Fruit fly (Drosophila melanogaster) whole organism, adult: ENCODE results near the gene VhaAC39-1.

Experiments
- CG11617 ChIP-seq: fragments of 200-800 bp; sonication (Bioruptor generic); optimal IDR thresholded peaks from 2 replicates; lab custom pipeline; 2017; ENCODE audit warnings: mild to moderate bottlenecking, missing biosample characterization, missing genetic modification reagents, missing genetic modification characterization
- CG12768 ChIP-seq: fragments of 200-800 bp; sonication (Bioruptor generic); optimal IDR thresholded peaks from 2 replicates; lab custom pipeline; 2017; ENCODE audit warnings: missing biosample characterization, missing genetic modification characterization, mild to moderate bottlenecking, moderate library complexity, missing genetic modification reagents
- CG14711 ChIP-seq: fragments of 200-800 bp; sonication (Bioruptor generic); optimal IDR thresholded peaks from 2 replicates; lab custom pipeline; 2018; ENCODE audit warnings: missing biosample characterization, mild to moderate bottlenecking, missing genetic modification characterization, moderate library complexity
- CG1620 ChIP-seq: fragments of 200-800 bp; sonication (Bioruptor generic); optimal IDR thresholded peaks from 2 replicates; lab custom pipeline; 2016; ENCODE audit warnings: missing biosample characterization, missing genetic modification characterization
- CG33017 ChIP-seq: fragments of 200-800 bp; sonication (Bioruptor generic); optimal IDR thresholded peaks from 2 replicates; lab custom pipeline; 2018; ENCODE audit warnings: missing biosample characterization, mild to moderate bottlenecking, missing genetic modification characterization, moderate library complexity
- CG5204 ChIP-seq: fragments of 200-800 bp; sonication (Bioruptor generic); optimal IDR thresholded peaks from 2 replicates; lab custom pipeline; 2016; ENCODE audit warnings: missing biosample characterization, missing genetic modification characterization
- CG7045 ChIP-seq: fragments of 200-800 bp; sonication (Bioruptor generic); optimal IDR thresholded peaks from 2 replicates; lab custom pipeline; 2017; ENCODE audit warnings: missing biosample characterization, mild to moderate bottlenecking, missing genetic modification characterization
- CG7101 ChIP-seq: fragments of 200-800 bp; sonication (Bioruptor generic); optimal IDR thresholded peaks from 2 replicates; lab custom pipeline; 2018; ENCODE audit warnings: missing biosample characterization, mild to moderate bottlenecking, missing genetic modification characterization, moderate library complexity
- Clk ChIP-seq: fragments of 200-800 bp; sonication (Bioruptor generic); optimal IDR thresholded peaks from 2 replicates; lab custom pipeline; 2017; ENCODE audit warnings: missing biosample characterization, missing genetic modification characterization
- Crg-1 ChIP-seq: fragments of 200-800 bp; sonication (Bioruptor generic); optimal IDR thresholded peaks from 2 replicates; lab custom pipeline; 2016; ENCODE audit warnings: missing biosample characterization, missing genetic modification characterization
- Hr96 ChIP-seq: fragments of 200-800 bp; sonication (Bioruptor generic); optimal IDR thresholded peaks from 2 replicates; lab custom pipeline; 2016; ENCODE audit warnings: missing biosample characterization, missing genetic modification characterization
- Mnt ChIP-seq: fragments of 200-800 bp; sonication (Bioruptor generic); optimal IDR thresholded peaks from 2 replicates; lab custom pipeline; 2016; ENCODE audit warnings: missing biosample characterization, mild to moderate bottlenecking, missing genetic modification characterization
- bab1 ChIP-seq: fragments of 200-800 bp; sonication (Bioruptor generic); optimal IDR thresholded peaks from 3 replicates; lab custom pipeline; 2019; ENCODE audit warnings: missing biosample characterization, mild to moderate bottlenecking, missing genetic modification characterization, moderate library complexity
- cic ChIP-seq: fragments of 200-800 bp; sonication (Bioruptor generic); optimal IDR thresholded peaks from 2 replicates; lab custom pipeline; 2017; ENCODE audit warnings: missing biosample characterization, mild to moderate bottlenecking, missing genetic modification characterization, moderate library complexity
- cnc ChIP-seq, 2 experiments: fragments of >200 bp; optimal IDR thresholded peaks; 2 replicates each; lab custom pipeline; 2017
- kay ChIP-seq: fragments of 200-800 bp; sonication (Bioruptor generic); peaks from one replicate; lab custom pipeline; 2016; ENCODE audit warnings: missing biosample characterization, missing genetic modification characterization, borderline replicate concordance
- ovo ChIP-seq: fragments of 200-800 bp; sonication (Bioruptor generic); optimal IDR thresholded peaks from 2 replicates; lab custom pipeline; 2016; ENCODE audit warnings: missing biosample characterization, missing genetic modification characterization
- pad ChIP-seq: fragments of 200-800 bp; sonication (Bioruptor generic); optimal IDR thresholded peaks from 3 replicates; lab custom pipeline; 2017; ENCODE audit warnings: missing biosample characterization, missing genetic modification characterization, mild to moderate bottlenecking, moderate library complexity, missing genetic modification reagents
- tj ChIP-seq: fragments of 200-800 bp; sonication (Bioruptor generic); optimal IDR thresholded peaks from 3 replicates; lab custom pipeline; 2017; ENCODE audit warnings: missing biosample characterization, mild to moderate bottlenecking, missing genetic modification characterization, moderate library complexity
- toe ChIP-seq: fragments of 200-800 bp; sonication (Bioruptor generic); optimal IDR thresholded peaks from 2 replicates; lab custom pipeline; 2016; ENCODE audit warnings: missing biosample characterization, missing genetic modification characterization

VhaAC39-1 gene

DNA sequence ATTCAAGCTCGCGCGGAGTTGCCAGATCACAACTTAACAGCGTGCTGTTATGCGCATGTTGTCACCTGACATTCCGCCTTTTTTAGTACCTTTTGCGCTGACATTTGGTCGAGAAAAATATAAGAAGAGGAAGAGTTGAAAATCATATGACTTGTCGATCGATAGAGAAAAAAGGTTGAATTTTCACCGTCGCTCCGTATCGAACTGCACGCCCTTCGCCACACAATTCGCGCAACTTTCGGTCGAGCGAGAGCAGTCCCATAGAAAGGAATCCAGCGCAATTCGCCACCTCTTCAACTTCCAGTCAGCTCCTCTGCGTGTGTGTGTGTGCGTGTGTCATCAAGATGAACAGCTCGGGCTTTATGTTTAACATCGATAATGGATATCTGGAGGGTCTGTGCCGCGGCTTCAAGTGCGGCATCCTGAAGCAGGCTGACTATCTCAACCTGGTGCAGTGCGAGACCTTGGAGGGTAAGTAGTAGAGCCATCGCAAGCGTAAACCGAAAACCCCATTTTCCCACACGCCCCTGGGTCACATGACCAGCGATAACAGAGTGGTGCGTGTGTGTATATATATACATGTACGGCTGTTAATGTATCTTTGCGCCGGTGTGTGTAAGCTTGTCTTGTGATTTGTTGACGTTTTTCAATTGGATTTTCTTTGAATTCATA is at the start of gene VhaAC39-1:
Gene VhaAC39-1, plus strand, starts transcription at position 104 of the 672 bp plus-strand sequence.
- TF ChIP-seq Crg-1, result no peak
- TF ChIP-seq bab1 (GFP tag; lab: Kevin White, UChicago), result peak; percentile 25
- no peak for TF ChIP-seq CG14711
- TF ChIP-seq cnc (optimal IDR thresholded peaks at IDR 0.05; lab: Kevin White, UChicago), result no peak
- no peak for TF ChIP-seq toe (GFP tag; lab: Kevin White, UChicago)
- peak; percentile 4 for TF ChIP-seq CG11617
- peak; percentile 1 for TF ChIP-seq tj (GFP tag; lab: Kevin White, UChicago)
- TF ChIP-seq CG7045 (GFP tag; lab: Kevin White, UChicago), result no peak
- TF ChIP-seq ovo (GFP tag; lab: Kevin White, UChicago), result no peak
- peak; percentile 15 for TF ChIP-seq Mnt (GFP tag; lab: Kevin White, UChicago)
- TF ChIP-seq Hr96, result no peak
- TF ChIP-seq kay (GFP tag; lab: Kevin White, UChicago), result peak; percentile 25

DNA sequence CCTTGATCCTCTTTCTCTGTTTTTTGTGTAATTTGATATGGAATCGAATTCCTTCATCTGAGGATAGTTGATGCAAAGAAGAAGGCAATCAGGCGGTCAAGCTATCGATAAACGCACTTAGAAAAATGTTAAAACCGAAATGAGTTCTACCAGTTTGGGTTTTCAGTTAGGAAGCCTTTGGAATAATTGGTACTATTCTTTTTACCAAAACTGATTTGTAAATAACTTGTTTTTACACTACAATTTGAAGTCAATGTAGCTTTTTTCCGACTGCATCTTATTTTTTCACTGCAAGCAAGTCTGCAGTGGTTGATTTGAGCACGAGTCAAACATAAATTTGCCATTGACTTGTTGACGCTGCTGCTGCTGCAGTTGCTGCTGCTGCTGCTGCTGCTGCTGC is 48.8 kb upstream of the VhaAC39-1 start:
- TF ChIP-seq Crg-1, result no peak
- no peak for TF ChIP-seq CG5204 (GFP tag; lab: Kevin White, UChicago)
- TF ChIP-seq cnc (optimal IDR thresholded peaks at IDR 0.05; lab: Kevin White, UChicago), result no peak
- TF ChIP-seq CG7101 (tag; lab: Kevin White, UChicago), result no peak
- TF ChIP-seq CG1620 (GFP tag; lab: Kevin White, UChicago), result no peak
- TF ChIP-seq Mnt (GFP tag; lab: Kevin White, UChicago), result no peak
- no peak for TF ChIP-seq CG14711
- TF ChIP-seq pad (GFP tag; lab: Kevin White, UChicago), result no peak
- TF ChIP-seq CG7045 (GFP tag; lab: Kevin White, UChicago), result no peak
- no peak for TF ChIP-seq toe (GFP tag; lab: Kevin White, UChicago)
- no peak for TF ChIP-seq cic
- no peak for TF ChIP-seq ovo (GFP tag; lab: Kevin White, UChicago)
- no peak for TF ChIP-seq Clk
- TF ChIP-seq CG33017, result no peak
- no peak for TF ChIP-seq kay (GFP tag; lab: Kevin White, UChicago)
- TF ChIP-seq CG11617, result no peak
- TF ChIP-seq tj (GFP tag; lab: Kevin White, UChicago), result no peak
- TF ChIP-seq Hr96, result no peak

DNA sequence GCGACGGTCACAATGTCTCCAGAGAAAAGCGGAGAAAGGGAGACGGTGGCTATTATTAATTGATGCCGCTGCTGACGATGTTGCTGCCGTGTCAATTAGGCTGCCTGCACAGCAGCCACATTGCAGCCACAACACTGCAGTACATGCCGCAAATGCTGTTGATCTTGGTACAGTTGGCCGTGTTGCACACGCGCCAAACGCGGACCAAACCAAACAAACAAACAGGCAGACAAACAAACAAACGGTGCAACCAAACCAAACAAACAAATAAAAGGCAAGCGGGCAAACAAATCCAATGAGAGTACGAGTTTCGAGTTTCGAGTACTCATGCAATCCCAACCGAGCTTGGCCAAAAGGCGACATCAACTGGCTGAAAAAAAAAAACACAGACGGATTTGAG is 48.3 kb upstream of the VhaAC39-1 start:
- TF ChIP-seq CG1620 (GFP tag; lab: Kevin White, UChicago), result no peak
- no peak for TF ChIP-seq CG5204 (GFP tag; lab: Kevin White, UChicago)
- TF ChIP-seq pad (GFP tag; lab: Kevin White, UChicago), result no peak
- TF ChIP-seq CG14711, result no peak
- no peak for TF ChIP-seq Hr96
- TF ChIP-seq Mnt (GFP tag; lab: Kevin White, UChicago), result no peak
- no peak for TF ChIP-seq kay (GFP tag; lab: Kevin White, UChicago)
- TF ChIP-seq tj (GFP tag; lab: Kevin White, UChicago), result no peak
- no peak for TF ChIP-seq CG12768
- no peak for TF ChIP-seq CG33017
- no peak for TF ChIP-seq Crg-1
- TF ChIP-seq Clk, result no peak
- TF ChIP-seq toe (GFP tag; lab: Kevin White, UChicago), result no peak
- no peak for TF ChIP-seq cnc (optimal IDR thresholded peaks at IDR 0.05; lab: Kevin White, UChicago)
- no peak for TF ChIP-seq cic
- TF ChIP-seq CG7101 (tag; lab: Kevin White, UChicago), result no peak
- TF ChIP-seq CG7045 (GFP tag; lab: Kevin White, UChicago), result no peak
- TF ChIP-seq bab1 (GFP tag; lab: Kevin White, UChicago), result no peak
- TF ChIP-seq CG11617, result no peak

DNA sequence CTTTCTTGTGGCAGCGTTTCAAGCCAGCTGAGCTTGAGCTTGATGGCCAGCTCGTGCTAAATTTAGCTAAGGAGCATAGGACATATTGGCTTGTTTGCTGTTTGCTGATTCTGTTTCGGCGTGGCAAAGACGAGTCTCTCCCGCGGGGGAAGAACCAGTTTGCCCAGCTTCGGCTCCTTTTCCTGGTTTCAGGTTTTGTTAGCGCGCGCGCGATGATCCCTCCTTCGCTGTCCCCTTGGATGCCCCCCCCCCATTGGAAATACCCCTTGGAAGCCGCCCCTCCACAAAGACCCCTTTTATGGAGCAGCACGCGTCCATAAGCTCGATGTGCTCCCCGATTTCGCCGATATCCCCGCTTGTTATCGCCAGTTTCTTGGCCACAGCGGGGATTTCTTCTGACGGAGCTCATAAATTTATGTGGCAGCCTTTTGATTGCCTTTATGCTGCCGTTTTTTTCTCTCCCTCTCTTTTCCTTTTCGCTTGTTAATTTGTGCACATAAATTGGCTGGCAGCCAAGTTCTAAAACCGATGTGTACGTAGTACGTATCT is 47.4 kb upstream of the VhaAC39-1 start:
- TF ChIP-seq Clk, result no peak
- no peak for TF ChIP-seq cnc (optimal IDR thresholded peaks at IDR 0.05; lab: Kevin White, UChicago)
- TF ChIP-seq bab1 (GFP tag; lab: Kevin White, UChicago), result no peak
- TF ChIP-seq ovo (GFP tag; lab: Kevin White, UChicago), result no peak
- no peak for TF ChIP-seq Hr96
- no peak for TF ChIP-seq CG33017
- TF ChIP-seq CG11617, result no peak
- TF ChIP-seq Crg-1, result no peak
- no peak for TF ChIP-seq CG14711
- TF ChIP-seq pad (GFP tag; lab: Kevin White, UChicago), result no peak
- no peak for TF ChIP-seq Mnt (GFP tag; lab: Kevin White, UChicago)
- no peak for TF ChIP-seq CG12768
- no peak for TF ChIP-seq cic
- TF ChIP-seq CG1620 (GFP tag; lab: Kevin White, UChicago), result no peak
- TF ChIP-seq CG7045 (GFP tag; lab: Kevin White, UChicago), result no peak
- TF ChIP-seq tj (GFP tag; lab: Kevin White, UChicago), result no peak
- TF ChIP-seq CG5204 (GFP tag; lab: Kevin White, UChicago), result no peak

DNA sequence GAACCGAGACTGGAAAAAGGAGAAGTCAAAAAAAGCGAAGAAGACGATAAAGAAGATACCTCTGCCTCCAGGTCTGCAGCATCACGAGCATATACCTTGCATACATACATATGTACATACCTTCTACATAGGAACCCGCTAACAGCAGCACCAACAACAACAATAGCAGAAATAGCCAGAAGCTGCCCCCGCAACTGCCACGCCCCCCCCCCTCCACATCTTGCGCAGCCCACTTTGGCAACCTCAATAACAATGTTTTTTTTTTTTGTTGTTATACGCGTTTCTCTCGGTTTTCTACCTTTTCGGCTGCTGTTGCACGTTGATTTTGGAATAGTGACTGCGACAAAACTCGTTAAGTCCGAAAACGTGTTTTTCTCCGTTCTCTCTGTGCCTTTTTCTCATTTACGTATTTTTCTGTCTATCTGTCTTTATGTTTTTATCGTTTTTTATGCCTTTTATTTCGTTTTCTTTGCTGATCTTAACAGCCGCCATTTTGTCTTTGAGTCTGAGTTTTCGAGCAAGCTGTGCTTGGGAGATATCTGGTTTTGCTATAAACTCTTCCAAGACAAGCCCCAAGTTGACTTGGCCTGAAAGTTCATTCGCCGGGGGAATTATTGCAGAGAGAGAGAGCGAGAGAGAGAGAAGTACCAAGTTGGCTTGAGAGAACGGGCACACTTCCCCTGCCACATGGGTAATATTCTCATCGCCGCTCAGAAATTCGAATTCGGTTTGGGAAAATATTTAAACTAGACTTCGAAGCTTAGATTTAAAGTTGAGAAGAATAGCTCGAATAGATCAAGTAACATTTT is 45.4 kb upstream of the VhaAC39-1 start:
- peak; percentile 89 for TF ChIP-seq pad (GFP tag; lab: Kevin White, UChicago)
- TF ChIP-seq toe (GFP tag; lab: Kevin White, UChicago), result no peak
